Worm (Caenorhabditis elegans) whole organism, young adult: ENCODE results near the gene C24H10.3.

Experiments used
- C17E4.6 ChIP-seq: fragments of 200-800 bp; sonication (Bioruptor generic); IDR thresholded peaks from 2 replicates; pipeline ENCODE4 v1.3.6; 2022; ENCODE audit warnings: missing genetic modification reagents, missing genetic modification characterization, missing compliant biosample characterization
- F10E7.11 ChIP-seq: sonication (generic microtip); optimal IDR thresholded peaks from 2 replicates; lab custom pipeline; 2017; ENCODE audit warnings: mild to moderate bottlenecking, missing genetic modification characterization, moderate library complexity, missing compliant biosample characterization
- F57A8.1 ChIP-seq: fragments of 200-800 bp; sonication (Bioruptor generic); optimal IDR thresholded peaks from 2 replicates; lab custom pipeline; 2018; ENCODE audit warnings: mild to moderate bottlenecking, missing genetic modification characterization, moderate library complexity, missing compliant biosample characterization
- F57C9.4 ChIP-seq: sonication (generic microtip); optimal IDR thresholded peaks from 2 replicates; lab custom pipeline; 2017; ENCODE audit warnings: mild to moderate bottlenecking, missing genetic modification characterization, missing compliant biosample characterization
- T07F8.4 ChIP-seq: sonication (generic microtip); optimal IDR thresholded peaks from 2 replicates; lab custom pipeline; 2016; ENCODE audit warnings: mild to moderate bottlenecking, missing genetic modification characterization, moderate library complexity, missing compliant biosample characterization
- Y67H2A.10 ChIP-seq: fragments of 200-800 bp; sonication (Bioruptor generic); conservative IDR thresholded peaks from 2 replicates; pipeline ENCODE4 v1.3.6; 2022; ENCODE audit warnings: missing genetic modification reagents, missing genetic modification characterization, missing compliant biosample characterization
- Y79H2A.3 ChIP-seq: fragments of 200-800 bp; sonication (Bioruptor generic); conservative IDR thresholded peaks from 2 replicates; pipeline ENCODE4 v1.3.6; 2022; ENCODE audit warnings: missing genetic modification reagents, missing genetic modification characterization, missing compliant biosample characterization
- ZK185.1 ChIP-seq: sonication (generic microtip); optimal IDR thresholded peaks from 2 replicates; lab custom pipeline; 2016; ENCODE audit warnings: mild to moderate bottlenecking, missing genetic modification characterization, missing compliant biosample characterization; ENCODE audit not compliant: poor library complexity, severe bottlenecking
- attf-3 ChIP-seq: fragments of 200-800 bp; sonication (Bioruptor generic); conservative IDR thresholded peaks from 2 replicates; pipeline ENCODE4 v1.3.6; 2022; ENCODE audit warnings: missing genetic modification reagents, missing genetic modification characterization, missing compliant biosample characterization
- ccch-3 ChIP-seq: fragments of 200-800 bp; sonication (Bioruptor generic); optimal IDR thresholded peaks from 2 replicates; lab custom pipeline; 2018; ENCODE audit warnings: mild to moderate bottlenecking, missing genetic modification characterization, missing compliant biosample characterization
- cebp-1 ChIP-seq, 2 experiments: fragments of 200-800 bp in 1 of 2; sonication (Bioruptor generic) in 1 of 2; sonication (generic microtip) in 1 of 2; IDR thresholded peaks in 1 of 2; optimal IDR thresholded peaks in 1 of 2; 2 replicates each; pipeline versions ENCODE4 v1.3.6 to Lab custom; 2017 to 2022; ENCODE audit warnings: missing compliant biosample characterization in 2 of 2, missing genetic modification characterization in 2 of 2, mild to moderate bottlenecking in 1 of 2, missing genetic modification reagents in 1 of 2, moderate library complexity in 1 of 2
- ceh-100 ChIP-seq: fragments of 200-800 bp; sonication (Bioruptor generic); IDR thresholded peaks from 2 replicates; pipeline ENCODE4 v1.3.6; 2022; ENCODE audit warnings: missing genetic modification reagents, missing genetic modification characterization, missing compliant biosample characterization
- ceh-58 ChIP-seq: fragments of 200-800 bp; sonication (Bioruptor generic); IDR thresholded peaks from 2 replicates; pipeline ENCODE4 v1.3.6; 2022; ENCODE audit warnings: missing genetic modification characterization, missing compliant biosample characterization
- ceh-91 ChIP-seq: fragments of 200-800 bp; sonication (Bioruptor generic); IDR thresholded peaks from 2 replicates; pipeline ENCODE4 v1.3.6; 2022; ENCODE audit warnings: missing genetic modification reagents, missing genetic modification characterization, missing compliant biosample characterization
- chd-7 ChIP-seq: sonication (generic microtip); optimal IDR thresholded peaks from 2 replicates; lab custom pipeline; 2016; ENCODE audit warnings: mild to moderate bottlenecking, missing genetic modification characterization, moderate library complexity, missing compliant biosample characterization
- die-1 ChIP-seq: sonication (generic microtip); optimal IDR thresholded peaks from 2 replicates; lab custom pipeline; 2016; ENCODE audit warnings: missing genotype, mild to moderate bottlenecking, missing genetic modification characterization, missing compliant biosample characterization
- dox-1 ChIP-seq: fragments of 200-800 bp; sonication (Bioruptor generic); IDR thresholded peaks from 2 replicates; pipeline ENCODE4 v1.3.6; 2022; ENCODE audit warnings: missing genetic modification reagents, missing genetic modification characterization, missing compliant biosample characterization
- egl-18 ChIP-seq: fragments of 200-800 bp; sonication (Bioruptor generic); IDR thresholded peaks from 2 replicates; pipeline ENCODE4 v1.3.6; 2022; ENCODE audit warnings: missing genetic modification reagents, missing genetic modification characterization, missing compliant biosample characterization
- egl-44 ChIP-seq: fragments of 200-800 bp; sonication (Bioruptor generic); IDR thresholded peaks from 2 replicates; pipeline ENCODE4 v1.3.6; 2022; ENCODE audit warnings: missing genetic modification reagents, missing genetic modification characterization, missing compliant biosample characterization
- egrh-3 ChIP-seq: fragments of 200-800 bp; sonication (Bioruptor generic); IDR thresholded peaks from 2 replicates; pipeline ENCODE4 v1.3.6; 2022; ENCODE audit warnings: missing genetic modification reagents, missing genetic modification characterization, missing compliant biosample characterization
- ekl-4 ChIP-seq: fragments of 200-800 bp; sonication (Bioruptor generic); IDR thresholded peaks from 2 replicates; pipeline ENCODE4 v1.3.6; 2022; ENCODE audit warnings: missing genetic modification reagents, missing genetic modification characterization, missing compliant biosample characterization
- ets-4 ChIP-seq: fragments of 200-800 bp; sonication (Bioruptor generic); optimal IDR thresholded peaks from 2 replicates; lab custom pipeline; 2018; ENCODE audit warnings: mild to moderate bottlenecking, missing genetic modification characterization, missing compliant biosample characterization
- gei-17 ChIP-seq: fragments of 200-800 bp; sonication (Bioruptor generic); optimal IDR thresholded peaks from 2 replicates; lab custom pipeline; 2018; ENCODE audit warnings: mild to moderate bottlenecking, missing genetic modification characterization, missing compliant biosample characterization
- him-1 ChIP-seq: sonication (generic microtip); optimal IDR thresholded peaks from 2 replicates; lab custom pipeline; 2016; ENCODE audit warnings: missing genotype, missing genetic modification reagents, missing genetic modification characterization, missing compliant biosample characterization
- hlh-26 ChIP-seq: fragments of 200-800 bp; sonication (Bioruptor generic); conservative IDR thresholded peaks from 2 replicates; pipeline ENCODE4 v1.3.6; 2022; ENCODE audit warnings: missing genetic modification reagents, missing genetic modification characterization, missing compliant biosample characterization
- hmg-20 ChIP-seq: fragments of 200-800 bp; sonication (Bioruptor generic); IDR thresholded peaks from 2 replicates; pipeline ENCODE4 v1.3.6; 2022; ENCODE audit warnings: missing genetic modification reagents, missing genetic modification characterization, missing compliant biosample characterization
- lag-1 ChIP-seq: fragments of 200-800 bp; sonication (Bioruptor generic); IDR thresholded peaks from 2 replicates; pipeline ENCODE4 v1.3.6; 2022; ENCODE audit warnings: missing genetic modification reagents, missing genetic modification characterization, missing compliant biosample characterization
- let-526 ChIP-seq: fragments of 200-800 bp; sonication (Bioruptor generic); IDR thresholded peaks from 2 replicates; pipeline ENCODE4 v1.3.6; 2022; ENCODE audit warnings: missing genetic modification reagents, missing genetic modification characterization, missing compliant biosample characterization
- lin-40 ChIP-seq: sonication (generic microtip); optimal IDR thresholded peaks from 2 replicates; lab custom pipeline; 2016; ENCODE audit warnings: missing genetic modification characterization, mild to moderate bottlenecking, missing compliant biosample characterization, missing genotype, missing genetic modification reagents
- lir-1 ChIP-seq: fragments of 200-800 bp; sonication (Bioruptor generic); conservative IDR thresholded peaks from 2 replicates; pipeline ENCODE4 v1.3.6; 2022; ENCODE audit warnings: missing genetic modification reagents, missing genetic modification characterization, missing compliant biosample characterization
- madf-3 ChIP-seq: fragments of 200-800 bp; sonication (Bioruptor generic); IDR thresholded peaks from 2 replicates; pipeline ENCODE4 v1.3.6; 2022; ENCODE audit warnings: missing genetic modification reagents, missing genetic modification characterization, missing compliant biosample characterization
- mes-4 ChIP-seq: sonication (generic microtip); optimal IDR thresholded peaks from 2 replicates; lab custom pipeline; 2016; ENCODE audit warnings: missing genotype, missing genetic modification characterization, missing compliant biosample characterization
- nfyb-1 ChIP-seq: fragments of 200-800 bp; sonication (Bioruptor generic); IDR thresholded peaks from 2 replicates; pipeline ENCODE4 v1.3.6; 2022; ENCODE audit warnings: missing genetic modification reagents, missing genetic modification characterization, missing compliant biosample characterization
- nhr-120 ChIP-seq: fragments of 200-800 bp; sonication (Bioruptor generic); IDR thresholded peaks from 2 replicates; pipeline ENCODE4 v1.3.6; 2022; ENCODE audit warnings: missing genetic modification characterization, missing compliant biosample characterization
- nhr-179 ChIP-seq: sonication (generic microtip); optimal IDR thresholded peaks from 2 replicates; lab custom pipeline; 2016; ENCODE audit warnings: mild to moderate bottlenecking, missing genetic modification characterization, missing compliant biosample characterization
- nhr-80 ChIP-seq: sonication (generic microtip); optimal IDR thresholded peaks from 2 replicates; lab custom pipeline; 2016; ENCODE audit warnings: missing genetic modification characterization, missing compliant biosample characterization
- pha-4 ChIP-seq: fragments of 150-350 bp; sonication (generic microtip); optimal IDR thresholded peaks from 2 replicates; lab custom pipeline; 2014; ENCODE audit warnings: missing biosample characterization, missing genetic modification reagents, missing genetic modification characterization
- rec-8 ChIP-seq, 2 experiments: sonication (generic microtip); optimal IDR thresholded peaks; 2 replicates each; lab custom pipeline; 2016; ENCODE audit warnings: mild to moderate bottlenecking in 2 of 2, missing genetic modification characterization in 2 of 2, missing genetic modification reagents in 2 of 2, missing genotype in 2 of 2, missing biosample characterization in 1 of 2, missing compliant biosample characterization in 1 of 2, moderate library complexity in 1 of 2
- repo-1 ChIP-seq: sonication (generic microtip); optimal IDR thresholded peaks from 2 replicates; lab custom pipeline; 2017; ENCODE audit warnings: mild to moderate bottlenecking, missing genetic modification characterization, missing compliant biosample characterization
- rpc-1 ChIP-seq, 2 experiments: fragments of 150-350 bp in 1 of 2; sonication (generic microtip) in 1 of 2; optimal IDR thresholded peaks; 2 replicates each; lab custom pipeline; 2014 to 2018; ENCODE audit warnings: missing biosample characterization in 1 of 2, missing genetic modification characterization in 1 of 2, missing genetic modification reagents in 1 of 2, missing genotype in 1 of 2
- sdz-38 ChIP-seq: sonication (generic microtip); optimal IDR thresholded peaks from 2 replicates; lab custom pipeline; 2016; ENCODE audit warnings: missing genotype, missing genetic modification characterization, missing compliant biosample characterization
- snpc-1.1 ChIP-seq: sonication (generic microtip); optimal IDR thresholded peaks from 2 replicates; lab custom pipeline; 2017; ENCODE audit warnings: missing genetic modification characterization, mild to moderate bottlenecking, missing compliant biosample characterization, antibody characterized with exemption, moderate library complexity, missing genotype, missing genetic modification reagents; ENCODE audit not compliant: insufficient read depth
- tbp1 ChIP-seq: fragments of 200-800 bp; sonication (Bioruptor generic); optimal IDR thresholded peaks from 2 replicates; lab custom pipeline; 2018; ENCODE audit warnings: mild to moderate bottlenecking, missing genetic modification characterization, missing compliant biosample characterization
- tbx-9 ChIP-seq: sonication (generic microtip); optimal IDR thresholded peaks from 2 replicates; lab custom pipeline; 2016; ENCODE audit warnings: borderline replicate concordance, missing genetic modification characterization, inconsistent platforms, missing compliant biosample characterization
- tlf-1 ChIP-seq: fragments of 200-800 bp; sonication (Bioruptor generic); optimal IDR thresholded peaks from 2 replicates; lab custom pipeline; 2018; ENCODE audit warnings: mild to moderate bottlenecking, missing genetic modification characterization, missing compliant biosample characterization
- ztf-25 ChIP-seq: fragments of 200-800 bp; sonication (Bioruptor generic); IDR thresholded peaks from 2 replicates; pipeline ENCODE4 v1.3.6; 2022; ENCODE audit warnings: missing genetic modification reagents, missing genetic modification characterization, missing compliant biosample characterization
- ztf-28 ChIP-seq: fragments of 200-800 bp; sonication (Bioruptor generic); IDR thresholded peaks from 2 replicates; pipeline ENCODE4 v1.3.6; 2022; ENCODE audit warnings: missing genetic modification reagents, missing genetic modification characterization, missing compliant biosample characterization

The C24H10.3 gene

DNA sequence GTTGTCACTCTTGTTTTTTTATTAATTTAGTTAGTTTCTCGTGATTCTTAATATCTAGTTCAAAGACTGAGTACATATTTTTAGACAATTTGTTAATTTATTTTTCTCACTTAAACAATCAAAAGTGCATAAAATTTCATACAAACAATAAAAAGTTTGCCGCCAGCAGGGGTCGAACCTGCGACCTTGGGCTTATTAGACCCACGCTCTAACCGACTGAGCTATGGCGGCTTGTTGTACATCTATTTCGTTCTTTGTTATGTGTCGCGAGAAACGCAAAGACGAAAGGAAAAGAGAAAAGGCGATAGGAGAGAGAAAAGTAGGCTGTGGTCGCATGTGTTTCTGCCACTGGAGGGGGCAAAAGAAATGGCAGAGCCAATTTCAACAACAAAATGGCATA, 24.6 kb downstream of the C24H10.3 start (continued):
- TF ChIP-seq C17E4.6 (GFP tag; lab: Robert Waterston, UW) (peak; percentile 56; the same call in 1 of the 2 replicates), gei-17 (GFP tag; lab: Kevin White, UChicago) (peak; percentile 79), attf-3 (GFP tag; lab: Robert Waterston, UW) (peak; percentile 50; the same call in 1 of the 2 replicates), him-1 (tag; lab: Kevin White, UChicago) (peak; percentile 79), madf-3 (GFP tag; lab: Robert Waterston, UW) (peak; percentile 84), lag-1 (GFP tag; lab: Robert Waterston, UW) (no peak), egl-18 (GFP tag; lab: Robert Waterston, UW) (no peak), tbx-9 (tag; lab: Kevin White, UChicago) (peak; percentile 27), hlh-26 (no peak), cebp-1 (GFP tag; IDR thresholded peaks at IDR 0.05; lab: Robert Waterston, UW) (peak; percentile 59; the same call in 1 of the 2 replicates), cebp-1 (tag; optimal IDR thresholded peaks at IDR 0.05; lab: Kevin White, UChicago) (peak; percentile 83), ets-4 (GFP tag; lab: Kevin White, UChicago) (peak; percentile 74), nhr-120 (GFP tag; lab: Robert Waterston, UW) (0 out of 2 replicates have a peak, but pooled peaks have one; percentile 66), die-1 (tag; lab: Kevin White, UChicago) (peak; percentile 93), pha-4 (tag; lab: Kevin White, UChicago) (no peak), tlf-1 (GFP tag; lab: Kevin White, UChicago) (peak; percentile 60), ccch-3 (GFP tag; lab: Kevin White, UChicago) (no peak), repo-1 (tag; lab: Kevin White, UChicago) (peak; percentile 91), egl-44 (peak; percentile 76; the same call in 1 of the 2 replicates), ceh-58 (GFP tag; lab: Robert Waterston, UW) (peak; percentile 84; the same call in 1 of the 2 replicates), Y67H2A.10 (GFP tag; lab: Robert Waterston, UW) (0 out of 2 replicates have a peak, but pooled peaks have one; percentile 12), lin-40 (peak; percentile 90), T07F8.4 (tag; lab: Kevin White, UChicago) (peak; percentile 64), rec-8 (tag; optimal IDR thresholded peaks at IDR 0.05; lab: Kevin White, UChicago) (peak; percentile 64 to 93), dox-1 (peak; percentile 90), F57C9.4 (tag; lab: Kevin White, UChicago) (peak; percentile 56), ceh-91 (no peak), let-526 (GFP tag; lab: Robert Waterston, UW) (peak; percentile 67), nhr-179 (tag; lab: Kevin White, UChicago) (peak; percentile 49), ekl-4 (peak; percentile 69), ztf-28 (peak; percentile 74; the same call in 1 of the 2 replicates), ZK185.1 (tag; lab: Kevin White, UChicago) (peak; percentile 70), lir-1 (GFP tag; lab: Robert Waterston, UW) (peak; percentile 61; the same call in 1 of the 2 replicates), F57A8.1 (GFP tag; lab: Kevin White, UChicago) (peak; percentile 73), nfyb-1 (peak; percentile 92), nhr-80 (tag; lab: Kevin White, UChicago) (peak; percentile 61), F10E7.11 (tag; lab: Kevin White, UChicago) (peak; percentile 63), mes-4 (tag; lab: Kevin White, UChicago) (peak; percentile 70), ztf-25 (GFP tag; lab: Robert Waterston, UW) (peak; percentile 92), chd-7 (tag; lab: Kevin White, UChicago) (peak; percentile 92), snpc-1.1 (tag; lab: Kevin White, UChicago) (peak; percentile 45), egrh-3 (GFP tag; lab: Robert Waterston, UW) (peak; percentile 51; the same call in 1 of the 2 replicates), sdz-38 (tag; lab: Kevin White, UChicago) (no peak), ceh-100 (GFP tag; lab: Robert Waterston, UW) (no peak), Y79H2A.3 (GFP tag; lab: Robert Waterston, UW) (no peak), hmg-20 (GFP tag; lab: Robert Waterston, UW) (peak; percentile 64), rpc-1 (optimal IDR thresholded peaks at IDR 0.05; lab: Kevin White, UChicago) (peak; percentile 98), rpc-1 (tag; optimal IDR thresholded peaks at IDR 0.05; lab: Kevin White, UChicago) (peak; percentile 94), tbp1 (GFP tag; lab: Kevin White, UChicago) (peak; percentile 96)
